In the genomic region with DNA sequence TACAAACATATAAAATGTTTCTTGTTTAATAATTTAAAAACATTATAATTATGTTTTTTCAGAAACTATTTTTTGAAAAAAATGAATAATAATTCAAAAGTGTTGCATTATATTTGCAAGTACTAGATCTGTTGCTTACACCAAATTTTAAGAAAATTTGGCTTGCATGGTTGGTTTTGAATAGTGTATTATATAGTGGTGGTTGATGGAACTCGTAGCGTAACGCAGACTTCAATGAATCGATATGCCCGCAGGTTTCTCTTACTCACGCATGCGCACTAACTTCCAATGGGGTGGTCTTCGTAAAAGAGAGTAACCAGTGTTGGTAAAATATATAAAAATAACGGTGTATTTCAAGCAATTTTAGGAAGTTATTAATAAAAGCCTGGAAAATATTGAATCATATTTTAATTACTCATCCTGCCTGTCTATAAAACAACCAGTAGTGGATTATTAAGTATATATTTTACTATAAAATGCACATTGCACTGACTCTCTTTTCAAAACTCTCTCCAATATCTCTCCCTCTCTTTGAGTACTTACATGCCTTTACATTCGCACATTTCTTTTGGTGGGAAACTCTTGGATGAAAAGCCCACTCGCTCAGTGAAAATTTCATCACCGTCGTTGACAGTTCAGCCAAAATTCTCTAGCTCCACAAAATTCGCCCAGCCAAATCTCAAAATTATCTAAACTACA, we compare ENCODE assay signal across 3 fruit fly cellular contexts.
TF ChIP-seq lines count a peak whose summit lies in the region.

Gene Syn, plus strand, starts transcription at position 606 of the 699 bp plus-strand sequence.

- TF ChIP-seq CTCF in whole organism, embryonic (GFP tag; optimal IDR thresholded peaks at IDR 0.05; lab: Kevin White, UChicago): no peak

TF ChIP-seq in whole organism, adult, 20 proteins besides CTCF, POLR2A, EP300 and RAD21:
- TF ChIP-seq CG33017 (tag; optimal IDR thresholded peaks at IDR 0.05; lab: Kevin White, UChicago): peak; percentile 13
- no peak for TF ChIP-seq Crg-1 (GFP tag; optimal IDR thresholded peaks at IDR 0.05; lab: Kevin White, UChicago)
- no peak for TF ChIP-seq tj (GFP tag; optimal IDR thresholded peaks at IDR 0.05; lab: Kevin White, UChicago)
- no peak for TF ChIP-seq CG11617 (GFP tag; optimal IDR thresholded peaks at IDR 0.05; lab: Kevin White, UChicago)
- no peak for TF ChIP-seq toe (GFP tag; optimal IDR thresholded peaks at IDR 0.05; lab: Kevin White, UChicago)
- no peak for TF ChIP-seq cnc (optimal IDR thresholded peaks at IDR 0.05; lab: Kevin White, UChicago)
- no peak for TF ChIP-seq CG14711 (tag; optimal IDR thresholded peaks at IDR 0.05; lab: Kevin White, UChicago)
- peak; percentile 17 for TF ChIP-seq CG7045 (GFP tag; optimal IDR thresholded peaks at IDR 0.05; lab: Kevin White, UChicago)

TF ChIP-seq in whole organism, embryonic, 481 proteins besides CTCF, POLR2A, EP300 and RAD21 (continues in another document):
- TF ChIP-seq CG1647 (GFP tag; optimal IDR thresholded peaks at IDR 0.05; lab: Kevin White, UChicago): no peak
- no peak for TF ChIP-seq CG3281 (GFP tag; optimal IDR thresholded peaks at IDR 0.05; lab: Kevin White, UChicago)
- TF ChIP-seq dati (GFP tag; IDR thresholded peaks at IDR 0.05; lab: Robert Waterston, UW): no peak
- TF ChIP-seq knrl (GFP tag; IDR thresholded peaks at IDR 0.05; lab: Robert Waterston, UW; ENCODE audit: partially characterized antibody): no peak
- TF ChIP-seq Optix (GFP tag; IDR thresholded peaks at IDR 0.05; lab: Robert Waterston, UW): no peak
- TF ChIP-seq CG7556 (GFP tag; optimal IDR thresholded peaks at IDR 0.05; lab: Kevin White, UChicago): peak; percentile 56
- TF ChIP-seq Poxn (GFP tag; IDR thresholded peaks at IDR 0.05; lab: Robert Waterston, UW): no peak
- TF ChIP-seq CG31441 (GFP tag; IDR thresholded peaks at IDR 0.05; lab: Robert Waterston, UW): peak; percentile 17; the same call in 1 of the 2 replicates
- peak; percentile 23 for TF ChIP-seq Dek (tag; optimal IDR thresholded peaks at IDR 0.05; lab: Kevin White, UChicago)
- peak; percentile 24 for TF ChIP-seq CG17359 (tag; optimal IDR thresholded peaks at IDR 0.05; lab: Kevin White, UChicago)
- peak; percentile 18; the same call in 1 of the 3 replicates for TF ChIP-seq dysf (GFP tag; IDR thresholded peaks at IDR 0.05; lab: Robert Waterston, UW)
- TF ChIP-seq Sox100B (GFP tag; optimal IDR thresholded peaks at IDR 0.05; lab: Kevin White, UChicago): peak; percentile 24
- peak; percentile 26 for TF ChIP-seq CG30403 (GFP tag; optimal IDR thresholded peaks at IDR 0.05; lab: Kevin White, UChicago)
- TF ChIP-seq CG6272 (GFP tag; IDR thresholded peaks at IDR 0.05; lab: Robert Waterston, UW): no peak
- TF ChIP-seq Med (GFP tag; lab: Kevin White, UChicago): peak; percentile 56
- TF ChIP-seq CG43689 (GFP tag; IDR thresholded peaks at IDR 0.05; lab: Robert Waterston, UW): no peak
- TF ChIP-seq Myb (GFP tag; optimal IDR thresholded peaks at IDR 0.05; lab: Kevin White, UChicago): no peak
- TF ChIP-seq luna (GFP tag; optimal IDR thresholded peaks at IDR 0.05; lab: Kevin White, UChicago): no peak
- TF ChIP-seq CG11398 (GFP tag; optimal IDR thresholded peaks at IDR 0.05; lab: Kevin White, UChicago): no peak
- peak in 1 of 2 experiments; percentile 62 for TF ChIP-seq Hr51 (GFP tag; optimal IDR thresholded peaks at IDR 0.05; lab: Kevin White, UChicago)
- peak; percentile 24 for TF ChIP-seq CG10267 (tag; optimal IDR thresholded peaks at IDR 0.05; lab: Kevin White, UChicago)
- TF ChIP-seq bigmax (GFP tag; optimal IDR thresholded peaks at IDR 0.05; lab: Kevin White, UChicago): no peak
- TF ChIP-seq CG2678 (tag; optimal IDR thresholded peaks at IDR 0.05; lab: Kevin White, UChicago): peak; percentile 54
- peak; percentile 10 for TF ChIP-seq Xbp1 (GFP tag; optimal IDR thresholded peaks at IDR 0.05; lab: Kevin White, UChicago)
- TF ChIP-seq CG17361 (GFP tag; IDR thresholded peaks at IDR 0.05; lab: Robert Waterston, UW): peak; percentile 33; the same call in 1 of the 3 replicates
- TF ChIP-seq Dip3 (GFP tag; optimal IDR thresholded peaks at IDR 0.05; lab: Kevin White, UChicago): no peak
- peak; percentile 40; the same call in 1 of the 2 replicates for TF ChIP-seq slbo (GFP tag; IDR thresholded peaks at IDR 0.05; lab: Robert Waterston, UW)
- TF ChIP-seq CG32772 (GFP tag; IDR thresholded peaks at IDR 0.05; lab: Robert Waterston, UW): no peak
- peak; percentile 26 for TF ChIP-seq Hr3 (GFP tag; optimal IDR thresholded peaks at IDR 0.05; lab: Kevin White, UChicago)
- TF ChIP-seq pnt (GFP tag; optimal IDR thresholded peaks at IDR 0.05; lab: Kevin White, UChicago): no peak
- peak; percentile 44 for TF ChIP-seq CG9437 (GFP tag; optimal IDR thresholded peaks at IDR 0.05; lab: Kevin White, UChicago)
- TF ChIP-seq CG2712 (tag; optimal IDR thresholded peaks at IDR 0.05; lab: Kevin White, UChicago): peak; percentile 24
- TF ChIP-seq Eip74EF (GFP tag; optimal IDR thresholded peaks at IDR 0.05; lab: Kevin White, UChicago): no peak
- TF ChIP-seq CG16813 (GFP tag; IDR thresholded peaks at IDR 0.05; lab: Robert Waterston, UW; ENCODE audit: partially characterized antibody): no peak
- peak; percentile 44 to 75 for TF ChIP-seq Trl (optimal IDR thresholded peaks at IDR 0.05; lab: Kevin White, UChicago)
- TF ChIP-seq Trl (GFP tag; optimal IDR thresholded peaks at IDR 0.05; lab: Kevin White, UChicago): no peak
- TF ChIP-seq sens (GFP tag; lab: Kevin White, UChicago): peak; percentile 69
- no peak for TF ChIP-seq Jarid2 (GFP tag; optimal IDR thresholded peaks at IDR 0.05; lab: Kevin White, UChicago)

TF ChIP-seq in whole organism, prepupa, 60 proteins besides CTCF, POLR2A, EP300 and RAD21:
- TF ChIP-seq Smox (GFP tag; optimal IDR thresholded peaks at IDR 0.05; lab: Kevin White, UChicago): no peak
- TF ChIP-seq Met (GFP tag; optimal IDR thresholded peaks at IDR 0.05; lab: Kevin White, UChicago): no peak
- no peak for TF ChIP-seq fd59A (GFP tag; optimal IDR thresholded peaks at IDR 0.05; lab: Kevin White, UChicago)
- no peak for TF ChIP-seq topi (GFP tag; optimal IDR thresholded peaks at IDR 0.05; lab: Kevin White, UChicago)
- TF ChIP-seq Sox15 (GFP tag; optimal IDR thresholded peaks at IDR 0.05; lab: Kevin White, UChicago): no peak
- no peak for TF ChIP-seq Eip75B (GFP tag; optimal IDR thresholded peaks at IDR 0.05; lab: Kevin White, UChicago)
- TF ChIP-seq lz (GFP tag; optimal IDR thresholded peaks at IDR 0.05; lab: Kevin White, UChicago): no peak
- TF ChIP-seq Eip78C (GFP tag; lab: Kevin White, UChicago): peak; percentile 48
- no peak for TF ChIP-seq CG3032 (tag; optimal IDR thresholded peaks at IDR 0.05; lab: Kevin White, UChicago)
- TF ChIP-seq CG6854 (GFP tag; optimal IDR thresholded peaks at IDR 0.05; lab: Kevin White, UChicago): no peak
- TF ChIP-seq Lpt (GFP tag; optimal IDR thresholded peaks at IDR 0.05; lab: Kevin White, UChicago): no peak
- no peak for TF ChIP-seq CG9139 (GFP tag; optimal IDR thresholded peaks at IDR 0.05; lab: Kevin White, UChicago)
- no peak for TF ChIP-seq CG6276 (GFP tag; optimal IDR thresholded peaks at IDR 0.05; lab: Kevin White, UChicago)
- no peak for TF ChIP-seq dsx (GFP tag; optimal IDR thresholded peaks at IDR 0.05; lab: Kevin White, UChicago; ENCODE audit: poor library complexity, severe bottlenecking)
- no peak for TF ChIP-seq Blimp-1 (GFP tag; optimal IDR thresholded peaks at IDR 0.05; lab: Kevin White, UChicago)
- TF ChIP-seq Hr4 (GFP tag; optimal IDR thresholded peaks at IDR 0.05; lab: Kevin White, UChicago): peak; percentile 37
- TF ChIP-seq CG32006 (GFP tag; optimal IDR thresholded peaks at IDR 0.05; lab: Kevin White, UChicago): peak; percentile 4
- no peak for TF ChIP-seq fd85E (GFP tag; optimal IDR thresholded peaks at IDR 0.05; lab: Kevin White, UChicago)
